Worm (Caenorhabditis elegans): ENCODE data around the gene gpx-6.

Gene gpx-6

ce11 chrIV:8259904-8260303 lies 37.9 kb downstream of the gpx-6 start, which contains the start of gene K07H8.7:
Gene K07H8.7 (minus strand): TSS chrIV:8260004.
- TF ChIP-seq hlh-8 (tag; optimal IDR thresholded peaks at IDR 0.05) (no peak), hlh-30 (tag; optimal IDR thresholded peaks at IDR 0.05; ENCODE audit: insufficient read depth) (no peak), tbx-7 (tag; optimal IDR thresholded peaks at IDR 0.05) (no peak), elt-2 (tag; optimal IDR thresholded peaks at IDR 0.05) (no peak), elt-4 (tag; optimal IDR thresholded peaks at IDR 0.05) (no peak), hlh-6 (tag; optimal IDR thresholded peaks at IDR 0.05) (no peak)

ce11 chrIV:8260848-8261638 lies 39.0 kb downstream of the gpx-6 start, which contains the start of gene vit-6:
Gene vit-6 (plus strand): TSS chrIV:8261157.
- TF ChIP-seq pha-4 (tag; optimal IDR thresholded peaks at IDR 0.05): no peak
- TF ChIP-seq tbx-7 (tag; optimal IDR thresholded peaks at IDR 0.05): no peak
- TF ChIP-seq ceh-6 (GFP tag; optimal IDR thresholded peaks at IDR 0.05): no peak
- no peak for TF ChIP-seq ceh-31 (tag; optimal IDR thresholded peaks at IDR 0.05)
- TF ChIP-seq hlh-8 (tag; optimal IDR thresholded peaks at IDR 0.05): no peak
- TF ChIP-seq sox-4 (tag; optimal IDR thresholded peaks at IDR 0.05): no peak
- TF ChIP-seq ama-1 (optimal IDR thresholded peaks at IDR 0.05): no peak
- no peak for TF ChIP-seq ets-4 (tag; optimal IDR thresholded peaks at IDR 0.05)
- TF ChIP-seq ceh-34 (tag; optimal IDR thresholded peaks at IDR 0.05): no peak
- no peak for TF ChIP-seq hlh-15 (tag; optimal IDR thresholded peaks at IDR 0.05)
- no peak for TF ChIP-seq zip-5 (tag; optimal IDR thresholded peaks at IDR 0.05)
- no peak for TF ChIP-seq fkh-6 (tag; optimal IDR thresholded peaks at IDR 0.05)

ce11 chrIV:8262671-8263070 lies 40.7 kb downstream of the gpx-6 start:
- TF ChIP-seq fkh-10 (GFP tag; optimal IDR thresholded peaks at IDR 0.05): no peak
- no peak for TF ChIP-seq ceh-22 (tag; optimal IDR thresholded peaks at IDR 0.05)
- TF ChIP-seq elt-2 (tag; optimal IDR thresholded peaks at IDR 0.05): no peak
- no peak for TF ChIP-seq F13H6.1 (tag; optimal IDR thresholded peaks at IDR 0.05)
- no peak for TF ChIP-seq ceh-14 (tag; optimal IDR thresholded peaks at IDR 0.05)
- no peak for TF ChIP-seq C38D4.7 (GFP tag; optimal IDR thresholded peaks at IDR 0.05)
- TF ChIP-seq pag-3 (tag; optimal IDR thresholded peaks at IDR 0.05; ENCODE audit: borderline replicate concordance): no peak
- TF ChIP-seq pat-9 (tag; optimal IDR thresholded peaks at IDR 0.05): no peak
- TF ChIP-seq ama-1 (optimal IDR thresholded peaks at IDR 0.05): no peak

ce11 chrIV:8266024-8266949 lies 44.3 kb downstream of the gpx-6 start:
- TF ChIP-seq ceh-22 (tag; optimal IDR thresholded peaks at IDR 0.05): no peak
- TF ChIP-seq unc-3 (GFP tag; conservative IDR thresholded peaks at IDR 0.05): no peak
- TF ChIP-seq unc-3 (tag; optimal IDR thresholded peaks at IDR 0.05): no peak
- no peak for TF ChIP-seq ref-2 (tag; optimal IDR thresholded peaks at IDR 0.05)
- TF ChIP-seq gmeb-2 (tag; optimal IDR thresholded peaks at IDR 0.05): no peak

- TF ChIP-seq K09A11.1 (tag; optimal IDR thresholded peaks at IDR 0.05; ENCODE audit: insufficient read depth): no peak
- no peak for TF ChIP-seq ets-4 (tag; optimal IDR thresholded peaks at IDR 0.05)
- TF ChIP-seq mec-3 (tag; optimal IDR thresholded peaks at IDR 0.05; ENCODE audit: borderline replicate concordance): no peak
- TF ChIP-seq fkh-6 (tag; optimal IDR thresholded peaks at IDR 0.05): no peak
- no peak for TF ChIP-seq syd-9 (tag; optimal IDR thresholded peaks at IDR 0.05)
- TF ChIP-seq unc-42 (tag; optimal IDR thresholded peaks at IDR 0.05): no peak
- no peak for TF ChIP-seq T23F11.4 (GFP tag; optimal IDR thresholded peaks at IDR 0.05)
- TF ChIP-seq ceh-34 (tag; optimal IDR thresholded peaks at IDR 0.05): no peak
- no peak for TF ChIP-seq ceh-45 (GFP tag; IDR thresholded peaks at IDR 0.05)
- TF ChIP-seq hlh-6 (tag; optimal IDR thresholded peaks at IDR 0.05): no peak
- TF ChIP-seq sdc-2 (tag; optimal IDR thresholded peaks at IDR 0.05): no peak
Measured at ce11 chrIV:8268024-8268423, 46.0 kb downstream of the gpx-6 start, which contains the start of the genes K07H8.5 and K07H8.8. Gene K07H8.5 (plus strand): TSS chrIV:8268324. Gene K07H8.8 (minus strand): TSS chrIV:8268412.

Measured in whole organism, late embryonic.